Fruit fly (Drosophila melanogaster) whole organism, embryonic: Measurements from ENCODE around the gene CG11617.

Experiments
- ATbp ChIP-seq: fragments of 200-800 bp; sonication (Bioruptor generic); optimal IDR thresholded peaks from 2 replicates; lab custom pipeline; 2017; ENCODE audit warnings: missing biosample characterization, mild to moderate bottlenecking, missing genetic modification characterization, missing genetic modification reagents
- Atf3 ChIP-seq: fragments of 200-800 bp; sonication (Bioruptor generic); optimal IDR thresholded peaks from 3 replicates; lab custom pipeline; 2016; ENCODE audit warnings: missing biosample characterization, missing genetic modification characterization
- CG10431 ChIP-seq: fragments of 200-800 bp; sonication (Bioruptor generic); optimal IDR thresholded peaks from 3 replicates; lab custom pipeline; 2018; ENCODE audit warnings: missing biosample characterization, mild to moderate bottlenecking, missing genetic modification characterization
- CG11456 ChIP-seq: fragments of 200-800 bp; sonication (Bioruptor generic); IDR thresholded peaks from 3 replicates; pipeline ENCODE4 v1.3.6; 2022; ENCODE audit warnings: missing biosample characterization, missing genetic modification characterization
- CG11723 ChIP-seq: fragments of 200-800 bp; sonication (Bioruptor generic); optimal IDR thresholded peaks from 2 replicates; lab custom pipeline; 2017; ENCODE audit warnings: missing biosample characterization, mild to moderate bottlenecking, missing genetic modification characterization
- CG12104 ChIP-seq: fragments of 200-800 bp; sonication (Bioruptor generic); optimal IDR thresholded peaks from 3 replicates; lab custom pipeline; 2016; ENCODE audit warnings: missing biosample characterization, missing genetic modification characterization
- CG13296 ChIP-seq: fragments of 200-800 bp; sonication (Bioruptor generic); optimal IDR thresholded peaks from 3 replicates; lab custom pipeline; 2018; ENCODE audit warnings: missing biosample characterization, mild to moderate bottlenecking, missing genetic modification characterization
- CG14667 ChIP-seq: fragments of 200-800 bp; sonication (Bioruptor generic); IDR thresholded peaks from 2 replicates; pipeline ENCODE4 v1.3.6; 2022; ENCODE audit warnings: missing biosample characterization, missing genetic modification characterization
- CG14710 ChIP-seq: fragments of 200-800 bp; sonication (Bioruptor generic); optimal IDR thresholded peaks from 3 replicates; lab custom pipeline; 2019; ENCODE audit warnings: missing biosample characterization, mild to moderate bottlenecking, missing genetic modification characterization, moderate library complexity
- CG14965 ChIP-seq: fragments of 200-800 bp; sonication (Bioruptor generic); optimal IDR thresholded peaks from 2 replicates; lab custom pipeline; 2016; ENCODE audit warnings: missing biosample characterization, missing genetic modification characterization, borderline replicate concordance
- CG15696 ChIP-seq: fragments of 200-800 bp; sonication (Bioruptor generic); optimal IDR thresholded peaks from 2 replicates; lab custom pipeline; 2019; ENCODE audit warnings: missing biosample characterization, mild to moderate bottlenecking, missing genetic modification characterization, moderate library complexity
- CG1603 ChIP-seq: fragments of 200-800 bp; sonication (Bioruptor generic); optimal IDR thresholded peaks from 2 replicates; lab custom pipeline; 2019; ENCODE audit warnings: missing biosample characterization, mild to moderate bottlenecking, missing genetic modification characterization, moderate library complexity
- CG17328 ChIP-seq: fragments of 200-800 bp; sonication (Bioruptor generic); IDR thresholded peaks from 2 replicates; pipeline ENCODE4 v1.3.6; 2022; ENCODE audit warnings: missing biosample characterization, missing genetic modification characterization
- CG17359 ChIP-seq: fragments of 200-800 bp; sonication (Bioruptor generic); optimal IDR thresholded peaks from 3 replicates; lab custom pipeline; 2018; ENCODE audit warnings: missing biosample characterization, mild to moderate bottlenecking, missing genetic modification characterization, moderate library complexity
- CG17829 ChIP-seq: fragments of 200-800 bp; optimal IDR thresholded peaks from 2 replicates; lab custom pipeline; 2019; ENCODE audit warnings: missing biosample characterization, mild to moderate bottlenecking, missing genetic modification characterization, moderate library complexity
- CG3065 ChIP-seq: fragments of 200-800 bp; sonication (Bioruptor generic); optimal IDR thresholded peaks from 2 replicates; lab custom pipeline; 2016; ENCODE audit warnings: missing biosample characterization, missing genetic modification characterization
- CG31441 ChIP-seq: fragments of 200-800 bp; sonication (Bioruptor generic); IDR thresholded peaks from 2 replicates; pipeline ENCODE4 v1.3.6; 2022; ENCODE audit warnings: missing biosample characterization, missing genetic modification characterization
- CG3838 ChIP-seq: fragments of 200-800 bp; sonication (Bioruptor generic); optimal IDR thresholded peaks from 3 replicates; lab custom pipeline; 2016; ENCODE audit warnings: missing biosample characterization, missing genetic modification characterization
- CG4820 ChIP-seq: fragments of 200-800 bp; sonication (Bioruptor generic); optimal IDR thresholded peaks from 3 replicates; lab custom pipeline; 2016; ENCODE audit warnings: missing biosample characterization, missing genetic modification characterization
- CG7556 ChIP-seq: fragments of 200-800 bp; sonication (Bioruptor generic); optimal IDR thresholded peaks from 2 replicates; lab custom pipeline; 2017; ENCODE audit warnings: missing biosample characterization, mild to moderate bottlenecking, missing genetic modification characterization
- CG9437 ChIP-seq: fragments of 200-800 bp; sonication (Bioruptor generic); optimal IDR thresholded peaks from 2 replicates; lab custom pipeline; 2018; ENCODE audit warnings: missing biosample characterization, mild to moderate bottlenecking, missing genetic modification characterization
- Dfd ChIP-seq, 2 experiments: fragments of >200 bp; optimal IDR thresholded peaks; 2 replicates each; lab custom pipeline; 2017; ENCODE audit warnings: missing biosample characterization in 2 of 2, missing genetic modification characterization in 2 of 2
- Ets65A ChIP-seq: fragments of 200-800 bp; sonication (Bioruptor generic); peaks from one replicate; lab custom pipeline; 2016; ENCODE audit warnings: missing biosample characterization, missing genetic modification characterization
- Fer3 ChIP-seq: fragments of 200-800 bp; sonication (Bioruptor generic); optimal IDR thresholded peaks from 2 replicates; lab custom pipeline; 2018; ENCODE audit warnings: missing biosample characterization, mild to moderate bottlenecking, missing genetic modification characterization, moderate library complexity
- HLHmδ ChIP-seq: fragments of 200-800 bp; sonication (Bioruptor generic); optimal IDR thresholded peaks from 2 replicates; lab custom pipeline; 2018; ENCODE audit warnings: missing biosample characterization, mild to moderate bottlenecking, missing genetic modification characterization, moderate library complexity
- HmgZ ChIP-seq: fragments of 200-800 bp; sonication (Bioruptor generic); optimal IDR thresholded peaks from 2 replicates; lab custom pipeline; 2018; ENCODE audit warnings: missing biosample characterization, mild to moderate bottlenecking, missing genetic modification characterization
- Hr3 ChIP-seq: fragments of 200-800 bp; sonication (Bioruptor generic); optimal IDR thresholded peaks from 3 replicates; lab custom pipeline; 2016; ENCODE audit warnings: missing biosample characterization, missing genetic modification characterization
- MESR4 ChIP-seq: fragments of 200-800 bp; sonication (Bioruptor generic); optimal IDR thresholded peaks from 2 replicates; lab custom pipeline; 2018; ENCODE audit warnings: missing biosample characterization, mild to moderate bottlenecking, missing genetic modification characterization, moderate library complexity
- NFAT ChIP-seq: fragments of 200-800 bp; sonication (Bioruptor generic); IDR thresholded peaks from 2 replicates; pipeline ENCODE4 v1.3.6; 2022; ENCODE audit warnings: missing biosample characterization, missing genetic modification characterization
- NfI ChIP-seq: fragments of 200-800 bp; sonication (Bioruptor generic); optimal IDR thresholded peaks from 3 replicates; lab custom pipeline; 2018; ENCODE audit warnings: missing biosample characterization, mild to moderate bottlenecking, missing genetic modification characterization, moderate library complexity
- Optix ChIP-seq: fragments of 200-800 bp; sonication (Bioruptor generic); IDR thresholded peaks from 3 replicates; pipeline ENCODE4 v1.3.6; 2022; ENCODE audit warnings: missing biosample characterization, missing genetic modification characterization
- Poxn ChIP-seq: fragments of 200-800 bp; sonication (Bioruptor generic); IDR thresholded peaks from 2 replicates; pipeline ENCODE4 v1.3.6; 2022; ENCODE audit warnings: missing biosample characterization, missing genetic modification characterization
- Sry-β ChIP-seq: fragments of 200-800 bp; sonication (Bioruptor generic); optimal IDR thresholded peaks from 2 replicates; lab custom pipeline; 2018; ENCODE audit warnings: missing biosample characterization, mild to moderate bottlenecking, missing genetic modification characterization, moderate library complexity
- Ssrp ChIP-seq: fragments of 200-800 bp; sonication (Bioruptor generic); optimal IDR thresholded peaks from 2 replicates; lab custom pipeline; 2018; ENCODE audit warnings: missing biosample characterization, mild to moderate bottlenecking, missing genetic modification characterization, moderate library complexity
- Usf ChIP-seq: fragments of 200-800 bp; sonication (Bioruptor generic); optimal IDR thresholded peaks from 2 replicates; lab custom pipeline; 2017; ENCODE audit warnings: missing genotype, missing biosample characterization, missing genetic modification characterization
- aop ChIP-seq: fragments of 200-800 bp; sonication (Bioruptor generic); IDR thresholded peaks from 2 replicates; pipeline ENCODE4 v1.3.6; 2022; ENCODE audit warnings: missing biosample characterization, missing genetic modification characterization
- ash1 ChIP-seq: fragments of 200-800 bp; sonication (Bioruptor generic); optimal IDR thresholded peaks from 2 replicates; lab custom pipeline; 2018; ENCODE audit warnings: missing biosample characterization, mild to moderate bottlenecking, missing genetic modification characterization
- dimm ChIP-seq: fragments of 200-800 bp; sonication (Bioruptor generic); IDR thresholded peaks from 2 replicates; pipeline ENCODE4 v1.3.6; 2022; ENCODE audit warnings: missing biosample characterization, missing genetic modification characterization
- disco-r ChIP-seq: fragments of 200-800 bp; sonication (Bioruptor generic); optimal IDR thresholded peaks from 2 replicates; lab custom pipeline; 2016; ENCODE audit warnings: missing biosample characterization, missing genetic modification characterization
- en ChIP-seq: fragments of 200-800 bp; sonication (Bioruptor generic); optimal IDR thresholded peaks from 2 replicates; lab custom pipeline; 2016; ENCODE audit warnings: missing biosample characterization, missing genetic modification characterization
- gem ChIP-seq: fragments of 200-800 bp; sonication (Bioruptor generic); optimal IDR thresholded peaks from 2 replicates; lab custom pipeline; 2019; ENCODE audit warnings: missing biosample characterization, mild to moderate bottlenecking, missing genetic modification characterization, moderate library complexity
- inv ChIP-seq: fragments of 200-800 bp; sonication (Bioruptor generic); IDR thresholded peaks from 2 replicates; pipeline ENCODE4 v1.3.6; 2022; ENCODE audit warnings: missing biosample characterization, missing genetic modification characterization; ENCODE audit not compliant: partially characterized antibody
- jing ChIP-seq: fragments of 200-800 bp; sonication (Bioruptor generic); optimal IDR thresholded peaks from 2 replicates; lab custom pipeline; 2018; ENCODE audit warnings: missing biosample characterization, mild to moderate bottlenecking, missing genetic modification characterization
- prd ChIP-seq, 3 experiments: fragments of >200 bp in 2 of 3; fragments of 200-800 bp in 1 of 3; sonication (Bioruptor generic) in 1 of 3; optimal IDR thresholded peaks in 2 of 3; IDR thresholded peaks in 1 of 3; 2 replicates in 2 of 3; 3 replicates in 1 of 3; pipeline versions ENCODE4 v1.3.6 to Lab custom; 2017 to 2022; ENCODE audit warnings: missing biosample characterization in 1 of 3, missing genetic modification characterization in 1 of 3
- run ChIP-seq: fragments of 200-800 bp; sonication (Bioruptor generic); optimal IDR thresholded peaks from 3 replicates; lab custom pipeline; 2018; ENCODE audit warnings: missing biosample characterization, mild to moderate bottlenecking, missing genetic modification characterization
- schlank ChIP-seq: fragments of 200-800 bp; sonication (Bioruptor generic); optimal IDR thresholded peaks from 2 replicates; lab custom pipeline; 2018; ENCODE audit warnings: missing biosample characterization, mild to moderate bottlenecking, missing genetic modification characterization
- sima ChIP-seq: fragments of 200-800 bp; sonication (Bioruptor generic); optimal IDR thresholded peaks from 2 replicates; lab custom pipeline; 2016; ENCODE audit warnings: missing biosample characterization, missing genetic modification characterization
- stc ChIP-seq: fragments of 200-800 bp; sonication (Bioruptor generic); IDR thresholded peaks from 2 replicates; pipeline ENCODE4 v1.3.6; 2022; ENCODE audit warnings: missing biosample characterization, missing genetic modification characterization
- tgo ChIP-seq: fragments of 200-800 bp; sonication (Bioruptor generic); IDR thresholded peaks from 3 replicates; pipeline ENCODE4 v1.3.6; 2022; ENCODE audit warnings: missing biosample characterization, missing genetic modification characterization
- tio ChIP-seq: fragments of 200-800 bp; sonication (Bioruptor generic); optimal IDR thresholded peaks from 2 replicates; lab custom pipeline; 2017; ENCODE audit warnings: missing biosample characterization, missing genetic modification characterization, inconsistent platforms
- vvl ChIP-seq: fragments of 200-800 bp; sonication (Bioruptor generic); IDR thresholded peaks from 2 replicates; pipeline ENCODE4 v1.3.6; 2022; ENCODE audit warnings: missing biosample characterization, missing genetic modification characterization
- wor ChIP-seq: fragments of 200-800 bp; sonication (Bioruptor generic); IDR thresholded peaks from 2 replicates; pipeline ENCODE4 v1.3.6; 2022; ENCODE audit warnings: missing biosample characterization, missing genetic modification characterization

Gene CG11617

dm6 chr2L:155994-156393, 51.1 kb downstream of the CG11617 start, which contains the start of gene CG3436 (continued):
- no peak for TF ChIP-seq Dfd (GFP tag; optimal IDR thresholded peaks at IDR 0.05; lab: Kevin White, UChicago)
- TF ChIP-seq dimm: no peak
- TF ChIP-seq sima: no peak
- no peak for TF ChIP-seq schlank
- TF ChIP-seq aop (GFP tag; lab: Robert Waterston, UW): no peak
- peak; percentile 55 for TF ChIP-seq HmgZ
- TF ChIP-seq CG14965 (GFP tag; lab: Kevin White, UChicago): no peak
- TF ChIP-seq Ets65A (GFP tag; lab: Kevin White, UChicago): peak; percentile 91
- TF ChIP-seq CG11456: no peak
- TF ChIP-seq MESR4: peak; percentile 44
- no peak for TF ChIP-seq NfI (GFP tag; lab: Kevin White, UChicago)
- peak; percentile 64 for TF ChIP-seq CG1603 (tag; lab: Kevin White, UChicago)
- no peak for TF ChIP-seq CG31441
- TF ChIP-seq tio (GFP tag; lab: Kevin White, UChicago): no peak
- no peak for TF ChIP-seq CG17328
- no peak for TF ChIP-seq CG7556 (GFP tag; lab: Kevin White, UChicago)
- no peak for TF ChIP-seq wor (GFP tag; lab: Robert Waterston, UW)
- no peak for TF ChIP-seq ATbp (GFP tag; lab: Kevin White, UChicago)
- TF ChIP-seq CG3838 (GFP tag; lab: Kevin White, UChicago): no peak
- TF ChIP-seq CG9437 (GFP tag; lab: Kevin White, UChicago): no peak
- TF ChIP-seq Poxn (GFP tag; lab: Robert Waterston, UW): no peak
- no peak for TF ChIP-seq Hr3 (GFP tag; lab: Kevin White, UChicago)
- no peak for TF ChIP-seq CG11723 (GFP tag; lab: Kevin White, UChicago)
- peak; percentile 6 for TF ChIP-seq Ssrp (tag; lab: Kevin White, UChicago)
- TF ChIP-seq HLHmδ (GFP tag; lab: Kevin White, UChicago): no peak
- TF ChIP-seq Usf (GFP tag; lab: Kevin White, UChicago): no peak
- no peak for TF ChIP-seq Atf3
- TF ChIP-seq Optix (GFP tag; lab: Robert Waterston, UW): no peak
- no peak for TF ChIP-seq stc (GFP tag; lab: Robert Waterston, UW)
- TF ChIP-seq CG10431 (GFP tag; lab: Kevin White, UChicago): no peak
- TF ChIP-seq ash1 (GFP tag; lab: Kevin White, UChicago): no peak
- peak; percentile 66 for TF ChIP-seq Sry-β (GFP tag; lab: Kevin White, UChicago)
- TF ChIP-seq CG17829 (tag; lab: Kevin White, UChicago): peak; percentile 15
- no peak for TF ChIP-seq CG12104 (GFP tag; lab: Kevin White, UChicago)
- TF ChIP-seq CG13296: peak; percentile 20
- TF ChIP-seq tgo (GFP tag; lab: Robert Waterston, UW): no peak
- TF ChIP-seq disco-r (GFP tag; lab: Kevin White, UChicago): no peak
- no peak for TF ChIP-seq CG17359 (tag; lab: Kevin White, UChicago)
- no peak for TF ChIP-seq vvl (GFP tag; lab: Robert Waterston, UW)
- no peak for TF ChIP-seq CG15696 (tag; lab: Kevin White, UChicago)
- TF ChIP-seq run (tag; lab: Kevin White, UChicago): no peak
- no peak for TF ChIP-seq inv (GFP tag; lab: Robert Waterston, UW)
- TF ChIP-seq NFAT (GFP tag; lab: Robert Waterston, UW): no peak
- TF ChIP-seq CG3065: no peak
- no peak for TF ChIP-seq Fer3 (tag; lab: Kevin White, UChicago)
- TF ChIP-seq CG14710 (tag; lab: Kevin White, UChicago): peak; percentile 59
- TF ChIP-seq CG14667 (GFP tag; lab: Robert Waterston, UW): no peak
- no peak for TF ChIP-seq en (GFP tag; lab: Kevin White, UChicago)
- TF ChIP-seq prd (optimal IDR thresholded peaks at IDR 0.05; lab: Kevin White, UChicago): no peak
- no peak for TF ChIP-seq prd (GFP tag; IDR thresholded peaks at IDR 0.05; lab: Robert Waterston, UW)
- TF ChIP-seq gem (tag; lab: Kevin White, UChicago): no peak
- no peak for TF ChIP-seq CG4820
- no peak for TF ChIP-seq jing (GFP tag; lab: Kevin White, UChicago)
